Worm (Caenorhabditis elegans) whole organism, L4 larva: ENCODE data around the gene tyra-2.

Experiments used
- Y48G9A.11 ChIP-seq: fragments of 200-800 bp; sonication (Bioruptor generic); IDR thresholded peaks from 2 replicates; pipeline ENCODE4 v1.3.6; 2022; ENCODE audit warnings: missing genetic modification reagents, missing genetic modification characterization, missing compliant biosample characterization
- ZK337.2 ChIP-seq: fragments of 200-800 bp; sonication (Bioruptor generic); IDR thresholded peaks from 2 replicates; pipeline ENCODE4 v1.3.6; 2022; ENCODE audit warnings: missing genetic modification reagents, missing genetic modification characterization, missing compliant biosample characterization
- ama-1 ChIP-seq: fragments of 150-350 bp; optimal IDR thresholded peaks from 2 replicates; lab custom pipeline; 2014; ENCODE audit warnings: inconsistent platforms, mixed read lengths
- arid-1 ChIP-seq: fragments of 200-800 bp; sonication (Bioruptor generic); conservative IDR thresholded peaks from 2 replicates; pipeline ENCODE4 v1.3.6; 2022; ENCODE audit warnings: missing genetic modification reagents, missing genetic modification characterization, missing compliant biosample characterization
- ceh-28 ChIP-seq: fragments of 150-350 bp; optimal IDR thresholded peaks from 2 replicates; lab custom pipeline; 2014; ENCODE audit warnings: missing biosample characterization, missing genetic modification reagents, missing genetic modification characterization
- ceh-44 ChIP-seq: fragments of 200-800 bp; sonication (Bioruptor generic); IDR thresholded peaks from 2 replicates; pipeline ENCODE4 v1.3.6; 2022; ENCODE audit warnings: missing genetic modification reagents, missing genetic modification characterization, missing compliant biosample characterization
- ceh-82 ChIP-seq: sonication (generic microtip); optimal IDR thresholded peaks from 2 replicates; lab custom pipeline; 2017; ENCODE audit warnings: missing biosample characterization, missing genetic modification characterization
- daf-8 ChIP-seq: fragments of 200-800 bp; sonication (Bioruptor generic); IDR thresholded peaks from 2 replicates; pipeline ENCODE4 v1.3.6; 2022; ENCODE audit warnings: missing genetic modification characterization, missing compliant biosample characterization
- dpl-1 ChIP-seq: fragments of 150-350 bp; optimal IDR thresholded peaks from 2 replicates; lab custom pipeline; 2014; ENCODE audit warnings: missing biosample characterization, missing genetic modification reagents, missing genetic modification characterization
- duxl-1 ChIP-seq: sonication (generic microtip); optimal IDR thresholded peaks from 2 replicates; lab custom pipeline; 2016; ENCODE audit warnings: mild to moderate bottlenecking, missing genetic modification characterization, moderate library complexity, missing compliant biosample characterization; ENCODE audit not compliant: poor library complexity
- dve-1 ChIP-seq: sonication (generic microtip); optimal IDR thresholded peaks from 2 replicates; lab custom pipeline; 2017; ENCODE audit warnings: antibody characterized with exemption, mild to moderate bottlenecking, missing genetic modification characterization, missing compliant biosample characterization; ENCODE audit not compliant: insufficient read depth
- egl-43 ChIP-seq: fragments of 200-800 bp; sonication (Bioruptor generic); IDR thresholded peaks from 2 replicates; pipeline ENCODE4 v1.3.6; 2022; ENCODE audit warnings: missing genetic modification reagents, missing genetic modification characterization, missing compliant biosample characterization
- hlh-11 ChIP-seq: fragments of 200-800 bp; sonication (Bioruptor generic); optimal IDR thresholded peaks from 2 replicates; lab custom pipeline; 2018; ENCODE audit warnings: mild to moderate bottlenecking, missing genetic modification characterization, missing compliant biosample characterization
- jun-1 ChIP-seq: fragments of 150-350 bp; optimal IDR thresholded peaks from 2 replicates; lab custom pipeline; 2014; ENCODE audit warnings: missing biosample characterization, missing genetic modification reagents, missing genetic modification characterization
- lim-7 ChIP-seq: fragments of 200-800 bp; sonication (Bioruptor generic); IDR thresholded peaks from 2 replicates; pipeline ENCODE4 v1.3.6; 2022; ENCODE audit warnings: missing genetic modification characterization, missing compliant biosample characterization
- lin-1 ChIP-seq: fragments of 200-800 bp; sonication (Bioruptor generic); IDR thresholded peaks from 2 replicates; pipeline ENCODE4 v1.3.6; 2022; ENCODE audit warnings: missing genetic modification reagents, missing genetic modification characterization, missing compliant biosample characterization
- lin-38 ChIP-seq: fragments of 200-800 bp; sonication (Bioruptor generic); IDR thresholded peaks from 2 replicates; pipeline ENCODE4 v1.3.6; 2022; ENCODE audit warnings: missing genetic modification reagents, missing genetic modification characterization, missing compliant biosample characterization
- lin-39 ChIP-seq: fragments of 150-350 bp; optimal IDR thresholded peaks from 2 replicates; lab custom pipeline; 2014; ENCODE audit warnings: missing biosample characterization, missing genetic modification reagents, missing genetic modification characterization
- lsy-2 ChIP-seq, 2 experiments: fragments of 150-350 bp in 1 of 2; sonication (generic microtip) in 1 of 2; optimal IDR thresholded peaks; 2 replicates each; lab custom pipeline; 2014 to 2017; ENCODE audit warnings: missing biosample characterization in 2 of 2, missing genetic modification characterization in 2 of 2
- madf-5 ChIP-seq, 2 experiments: fragments of 200-800 bp; sonication (Bioruptor generic); IDR thresholded peaks; 2 replicates each; pipeline ENCODE4 v1.3.6; 2022; ENCODE audit warnings: missing compliant biosample characterization in 2 of 2, missing genetic modification characterization in 2 of 2
- mdl-1 ChIP-seq, 2 experiments: fragments of 150-350 bp in 1 of 2; sonication (generic microtip) in 1 of 2; optimal IDR thresholded peaks; 2 replicates each; lab custom pipeline; 2014 to 2017; ENCODE audit warnings: missing biosample characterization in 2 of 2, missing genetic modification characterization in 2 of 2
- mdt-29 ChIP-seq: fragments of 200-800 bp; sonication (Bioruptor generic); IDR thresholded peaks from 2 replicates; pipeline ENCODE4 v1.3.6; 2022; ENCODE audit warnings: missing genetic modification reagents, missing genetic modification characterization, missing compliant biosample characterization
- mep-1 ChIP-seq: fragments of 150-350 bp; sonication (generic microtip); optimal IDR thresholded peaks from 3 replicates; lab custom pipeline; 2014; ENCODE audit warnings: missing biosample characterization, missing genetic modification characterization
- mxl-2 ChIP-seq: fragments of 200-800 bp; sonication (Bioruptor generic); conservative IDR thresholded peaks from 2 replicates; pipeline ENCODE4 v1.3.6; 2022; ENCODE audit warnings: missing genetic modification reagents, missing genetic modification characterization, missing compliant biosample characterization
- nhr-10 ChIP-seq: fragments of 150-350 bp; optimal IDR thresholded peaks from 2 replicates; lab custom pipeline; 2014; ENCODE audit warnings: missing biosample characterization, missing genetic modification characterization
- nhr-237 ChIP-seq: sonication (generic microtip); optimal IDR thresholded peaks from 2 replicates; lab custom pipeline; 2017; ENCODE audit warnings: missing biosample characterization, missing genetic modification characterization
- nhr-42 ChIP-seq: fragments of 200-800 bp; sonication (Bioruptor generic); IDR thresholded peaks from 2 replicates; pipeline ENCODE4 v1.3.6; 2022; ENCODE audit warnings: missing genetic modification characterization, missing compliant biosample characterization
- nhr-6 ChIP-seq: fragments of 150-350 bp; optimal IDR thresholded peaks from 2 replicates; lab custom pipeline; 2014; ENCODE audit warnings: missing biosample characterization, missing genetic modification characterization
- php-3 ChIP-seq: fragments of 200-800 bp; sonication (Bioruptor generic); IDR thresholded peaks from 2 replicates; pipeline ENCODE4 v1.3.6; 2022; ENCODE audit warnings: missing genetic modification reagents, missing genetic modification characterization, missing compliant biosample characterization
- rbr-2 ChIP-seq: sonication (generic microtip); optimal IDR thresholded peaks from 2 replicates; lab custom pipeline; 2016; ENCODE audit warnings: missing genotype, missing genetic modification characterization, missing compliant biosample characterization
- saeg-2 ChIP-seq: fragments of 200-800 bp; sonication (Bioruptor generic); IDR thresholded peaks from 2 replicates; pipeline ENCODE4 v1.3.6; 2022; ENCODE audit warnings: missing genetic modification reagents, missing genetic modification characterization, missing compliant biosample characterization
- skn-1 ChIP-seq: fragments of 150-350 bp; optimal IDR thresholded peaks from 2 replicates; lab custom pipeline; 2014; ENCODE audit warnings: missing biosample characterization, missing genetic modification characterization
- spr-1 ChIP-seq: sonication (generic microtip); optimal IDR thresholded peaks from 2 replicates; lab custom pipeline; 2016; ENCODE audit warnings: mild to moderate bottlenecking, missing genetic modification characterization, missing compliant biosample characterization
- spr-3 ChIP-seq: fragments of 200-800 bp; sonication (Bioruptor generic); optimal IDR thresholded peaks from 2 replicates; lab custom pipeline; 2018; ENCODE audit warnings: mild to moderate bottlenecking, missing genetic modification characterization, missing compliant biosample characterization
- tra-1 ChIP-seq: fragments of 200-800 bp; sonication (Bioruptor generic); IDR thresholded peaks from 2 replicates; pipeline ENCODE4 v1.3.6; 2022; ENCODE audit warnings: missing genetic modification reagents, missing genetic modification characterization, missing compliant biosample characterization
- unc-130 ChIP-seq: sonication (generic microtip); optimal IDR thresholded peaks from 2 replicates; lab custom pipeline; 2016; ENCODE audit warnings: missing genetic modification reagents, missing genetic modification characterization, missing compliant biosample characterization
- unc-62 ChIP-seq, 3 experiments: fragments of 150-350 bp in 1 of 3; sonication (generic microtip); optimal IDR thresholded peaks in 2 of 3; peaks in 1 of 3; 1 replicate in 1 of 3; 2 replicates in 2 of 3; lab custom pipeline; 2014 to 2017; ENCODE audit warnings: missing biosample characterization in 3 of 3, missing genetic modification characterization in 3 of 3, missing genetic modification reagents in 3 of 3, missing genotype in 1 of 3
- zip-11 ChIP-seq: fragments of 200-800 bp; sonication (Bioruptor generic); IDR thresholded peaks from 2 replicates; pipeline ENCODE4 v1.3.6; 2022; ENCODE audit warnings: missing genetic modification characterization, missing compliant biosample characterization

tyra-2 gene

ce11 chrX:7001933-7002332 is 3.4 kb downstream of the tyra-2 start:
- TF ChIP-seq unc-62 (GFP tag; optimal IDR thresholded peaks at IDR 0.05 in 1 of 2; lab: Kevin White, UChicago) = peak in 1 of 2 experiments; percentile 77
- no peak for TF ChIP-seq unc-62 (tag; optimal IDR thresholded peaks at IDR 0.05; lab: Kevin White, UChicago)
- no peak for TF ChIP-seq skn-1 (tag; lab: Kevin White, UChicago)
- TF ChIP-seq hlh-11 = no peak

ce11 chrX:6996448-6996847 is 8.9 kb downstream of the tyra-2 start, which contains the start of the genes F01E11.20 and tsp-16:
Gene F01E11.20, minus strand, starts transcription at chrX:6996548.
Gene tsp-16, minus strand, starts transcription at chrX:6996620.
- TF ChIP-seq lin-39 (no peak), egl-43 (no peak), lim-7 (GFP tag; lab: Robert Waterston, UW) (no peak), madf-5 (GFP tag; IDR thresholded peaks at IDR 0.05; lab: Robert Waterston, UW) (no peak), skn-1 (tag; lab: Kevin White, UChicago) (no peak), dpl-1 (GFP tag; lab: Kevin White, UChicago) (no peak)
- TF ChIP-seq, all 104 proteins: peak for 0

DNA sequence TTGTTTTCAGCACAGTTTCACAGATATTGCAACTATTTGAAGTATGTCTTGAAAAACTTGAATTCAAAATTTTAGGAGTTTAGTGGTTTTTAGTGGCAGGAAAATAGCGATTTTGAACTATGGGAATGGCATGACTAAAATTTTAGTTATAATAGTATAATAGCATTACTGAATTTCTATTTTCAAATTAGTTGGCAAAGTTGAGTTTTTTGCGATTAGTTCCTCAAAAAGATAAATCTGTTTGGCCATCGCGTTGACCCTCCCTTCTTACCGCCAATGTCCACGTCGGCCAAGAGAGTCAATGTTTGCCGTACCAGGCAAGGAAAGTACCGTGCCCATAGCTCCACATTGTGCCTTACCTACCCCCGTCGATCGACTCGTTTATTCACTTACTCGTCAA is 13.9 kb downstream of the tyra-2 start, which contains the start of gene ugt-57:
TSS of gene ugt-57 (plus strand) at position 301 of the 400 bp plus-strand sequence.
- TF ChIP-seq lin-38 (no peak), mdl-1 (tag; optimal IDR thresholded peaks at IDR 0.05; lab: Kevin White, UChicago) (no peak), lsy-2 (tag; optimal IDR thresholded peaks at IDR 0.05; lab: Kevin White, UChicago) (no peak), php-3 (GFP tag; lab: Robert Waterston, UW) (no peak), duxl-1 (tag; lab: Kevin White, UChicago) (no peak), ceh-82 (tag; lab: Kevin White, UChicago) (no peak), rbr-2 (tag; lab: Kevin White, UChicago) (no peak), ceh-28 (tag; lab: Kevin White, UChicago) (no peak), lin-1 (GFP tag; lab: Robert Waterston, UW) (no peak), daf-8 (GFP tag; lab: Robert Waterston, UW) (no peak), egl-43 (no peak), ZK337.2 (no peak), nhr-237 (tag; lab: Kevin White, UChicago) (no peak), dpl-1 (GFP tag; lab: Kevin White, UChicago) (no peak), arid-1 (GFP tag; lab: Robert Waterston, UW) (no peak), mxl-2 (GFP tag; lab: Robert Waterston, UW) (no peak)
- TF ChIP-seq, all 104 proteins: peak for 0

ce11 chrX:6989342-6989741 is 16.0 kb downstream of the tyra-2 start, which contains the start of gene F01E11.18:
Gene F01E11.18, plus strand, starts transcription at chrX:6989642.
- no peak for TF ChIP-seq jun-1
- no peak for TF ChIP-seq tra-1 (GFP tag; lab: Robert Waterston, UW)
- no peak for TF ChIP-seq spr-3 (GFP tag; lab: Kevin White, UChicago)
- no peak for TF ChIP-seq madf-5 (GFP tag; IDR thresholded peaks at IDR 0.05; lab: Robert Waterston, UW)
- TF ChIP-seq duxl-1 (tag; lab: Kevin White, UChicago) = no peak
- TF ChIP-seq mxl-2 (GFP tag; lab: Robert Waterston, UW) = no peak
- no peak for TF ChIP-seq mep-1 (tag; lab: Kevin White, UChicago)
- TF ChIP-seq nhr-42 = no peak
- no peak for TF ChIP-seq nhr-6 (tag; lab: Kevin White, UChicago)
- no peak for TF ChIP-seq saeg-2 (GFP tag; lab: Robert Waterston, UW)
- no peak for TF ChIP-seq mdt-29 (GFP tag; lab: Robert Waterston, UW)
- TF ChIP-seq dve-1 (tag; lab: Kevin White, UChicago) = no peak
- TF ChIP-seq unc-130 = no peak
- TF ChIP-seq zip-11 = no peak
- TF ChIP-seq spr-1 = no peak
- no peak for TF ChIP-seq Y48G9A.11 (GFP tag; lab: Robert Waterston, UW)
- no peak for TF ChIP-seq ceh-44
- no peak for TF ChIP-seq nhr-10 (tag; lab: Kevin White, UChicago)
- TF ChIP-seq ama-1 (lab: Kevin White, UChicago) = no peak
